Fruit fly (Drosophila melanogaster): ENCODE data around the gene CG32219.

Gene CG32219

dm6 chr3L:19961805-19962204, 10.9 kb upstream of the CG32219 start (continued):
- TF ChIP-seq bsh (GFP tag; optimal IDR thresholded peaks at IDR 0.05) (no peak), CG16779 (GFP tag; IDR thresholded peaks at IDR 0.05) (no peak), CG30403 (GFP tag; optimal IDR thresholded peaks at IDR 0.05) (no peak), wek (GFP tag; optimal IDR thresholded peaks at IDR 0.05) (no peak), gsb-n (tag; optimal IDR thresholded peaks at IDR 0.05) (no peak), CoRest (tag; optimal IDR thresholded peaks at IDR 0.05) (no peak), nerfin-2 (GFP tag; IDR thresholded peaks at IDR 0.05; ENCODE audit: partially characterized antibody) (no peak), lola (GFP tag; optimal IDR thresholded peaks at IDR 0.05) (no peak), CG11695 (GFP tag; IDR thresholded peaks at IDR 0.05) (no peak), ham (GFP tag; IDR thresholded peaks at IDR 0.05) (no peak), slp2 (GFP tag; optimal IDR thresholded peaks at IDR 0.05) (no peak), nom (GFP tag; optimal IDR thresholded peaks at IDR 0.05) (no peak), CG2129 (GFP tag; IDR thresholded peaks at IDR 0.05; ENCODE audit: partially characterized antibody) (no peak), lov (optimal IDR thresholded peaks at IDR 0.05) (no peak), lov (GFP tag; IDR thresholded peaks at IDR 0.05) (no peak), CG6272 (GFP tag; IDR thresholded peaks at IDR 0.05) (no peak), ken (GFP tag; IDR thresholded peaks at IDR 0.05) (no peak), CG12299 (tag; optimal IDR thresholded peaks at IDR 0.05) (peak; percentile 8), CG12769 (tag; optimal IDR thresholded peaks at IDR 0.05) (peak; percentile 45), CG6791 (GFP tag; IDR thresholded peaks at IDR 0.05; ENCODE audit: partially characterized antibody) (no peak), CG18011 (GFP tag; optimal IDR thresholded peaks at IDR 0.05) (no peak), CG7556 (GFP tag; optimal IDR thresholded peaks at IDR 0.05) (peak; percentile 53), ttk (GFP tag; IDR thresholded peaks at IDR 0.05) (no peak), CG6765 (GFP tag; optimal IDR thresholded peaks at IDR 0.05) (no peak), CG17829 (tag; optimal IDR thresholded peaks at IDR 0.05) (no peak), CG11560 (tag; IDR thresholded peaks at IDR 0.05) (no peak), CG32767 (GFP tag; IDR thresholded peaks at IDR 0.05) (no peak), Nf-YB (GFP tag; optimal IDR thresholded peaks at IDR 0.05) (no peak), CG17568 (GFP tag; optimal IDR thresholded peaks at IDR 0.05) (peak; percentile 3), gro (GFP tag; optimal IDR thresholded peaks at IDR 0.05) (no peak), Dek (tag; optimal IDR thresholded peaks at IDR 0.05) (peak; percentile 20), unpg (GFP tag; optimal IDR thresholded peaks at IDR 0.05) (peak; percentile 44), Adf1 (GFP tag; IDR thresholded peaks at IDR 0.05) (no peak), CG10274 (GFP tag; optimal IDR thresholded peaks at IDR 0.05) (no peak), hth (optimal IDR thresholded peaks at IDR 0.05) (no peak), CG9817 (tag; optimal IDR thresholded peaks at IDR 0.05) (peak; percentile 35), CG7963 (GFP tag; IDR thresholded peaks at IDR 0.05; ENCODE audit: partially characterized antibody) (no peak), shn (GFP tag; optimal IDR thresholded peaks at IDR 0.05) (no peak), chm (GFP tag; IDR thresholded peaks at IDR 0.05) (no peak), CG13424 (tag; optimal IDR thresholded peaks at IDR 0.05) (peak; percentile 46), CrebB (tag; optimal IDR thresholded peaks at IDR 0.05) (peak; percentile 22), Hr51 (GFP tag; optimal IDR thresholded peaks at IDR 0.05) (peak in 1 of 2 experiments; percentile 52), Pdp1 (GFP tag; optimal IDR thresholded peaks at IDR 0.05) (no peak), chn (GFP tag; optimal IDR thresholded peaks at IDR 0.05) (no peak), hkb (optimal IDR thresholded peaks at IDR 0.05) (no peak), hkb (GFP tag; IDR thresholded peaks at IDR 0.05) (peak; percentile 27; the same call in 1 of the 2 replicates), gt (GFP tag; IDR thresholded peaks at IDR 0.05) (no peak), cwo (GFP tag; optimal IDR thresholded peaks at IDR 0.05) (peak; percentile 36), klu (GFP tag; IDR thresholded peaks at IDR 0.05) (no peak), Dip2 (GFP tag; IDR thresholded peaks at IDR 0.05) (no peak), CG34376 (GFP tag; optimal IDR thresholded peaks at IDR 0.05) (peak; percentile 28)

Data from whole organism, embryonic.